Fruit fly (Drosophila melanogaster) whole organism, embryonic: ENCODE results near the gene yellow-e.

ENCODE experiments used
- B-H2 ChIP-seq: fragments of 200-800 bp; sonication (Bioruptor generic); optimal IDR thresholded peaks from 2 replicates; lab custom pipeline; 2018; ENCODE audit warnings: missing biosample characterization, mild to moderate bottlenecking, missing genetic modification characterization
- CG10209 ChIP-seq: fragments of 200-800 bp; sonication (Bioruptor generic); optimal IDR thresholded peaks from 3 replicates; lab custom pipeline; 2017; ENCODE audit warnings: missing biosample characterization, mild to moderate bottlenecking, missing genetic modification characterization, missing genetic modification reagents
- CG10267 ChIP-seq: fragments of 200-800 bp; sonication (Bioruptor generic); optimal IDR thresholded peaks from 2 replicates; lab custom pipeline; 2018; ENCODE audit warnings: missing biosample characterization, mild to moderate bottlenecking, missing genetic modification characterization, moderate library complexity
- CG10462 ChIP-seq: fragments of 200-800 bp; sonication (Bioruptor generic); optimal IDR thresholded peaks from 2 replicates; lab custom pipeline; 2016; ENCODE audit warnings: missing biosample characterization, missing genetic modification characterization
- CG11247 ChIP-seq: fragments of 200-800 bp; sonication (Bioruptor generic); IDR thresholded peaks from 2 replicates; pipeline ENCODE4 v1.3.6; 2022; ENCODE audit warnings: missing biosample characterization, missing genetic modification characterization
- CG11696 ChIP-seq: fragments of 200-800 bp; sonication (Bioruptor generic); IDR thresholded peaks from 2 replicates; pipeline ENCODE4 v1.3.6; 2022; ENCODE audit warnings: missing biosample characterization, missing genetic modification characterization
- CG14965 ChIP-seq: fragments of 200-800 bp; sonication (Bioruptor generic); optimal IDR thresholded peaks from 2 replicates; lab custom pipeline; 2016; ENCODE audit warnings: missing biosample characterization, missing genetic modification characterization, borderline replicate concordance
- CG1603 ChIP-seq: fragments of 200-800 bp; sonication (Bioruptor generic); optimal IDR thresholded peaks from 2 replicates; lab custom pipeline; 2019; ENCODE audit warnings: missing biosample characterization, mild to moderate bottlenecking, missing genetic modification characterization, moderate library complexity
- CG16863 ChIP-seq: fragments of 200-800 bp; sonication (Bioruptor generic); optimal IDR thresholded peaks from 3 replicates; lab custom pipeline; 2016; ENCODE audit warnings: missing biosample characterization, missing genetic modification characterization
- CG17361 ChIP-seq: fragments of 200-800 bp; sonication (Bioruptor generic); IDR thresholded peaks from 3 replicates; pipeline ENCODE4 v1.3.6; 2022; ENCODE audit warnings: missing biosample characterization, missing genetic modification characterization
- CG18764 ChIP-seq: fragments of 200-800 bp; sonication (Bioruptor generic); optimal IDR thresholded peaks from 3 replicates; lab custom pipeline; 2016; ENCODE audit warnings: missing biosample characterization, missing genetic modification characterization
- CG2712 ChIP-seq: fragments of 200-800 bp; optimal IDR thresholded peaks from 3 replicates; lab custom pipeline; 2019; ENCODE audit warnings: missing biosample characterization, mild to moderate bottlenecking, missing genetic modification characterization, moderate library complexity
- CG4360 ChIP-seq: fragments of 200-800 bp; sonication (Bioruptor generic); IDR thresholded peaks from 2 replicates; pipeline ENCODE4 v1.3.6; 2022; ENCODE audit warnings: missing biosample characterization, missing genetic modification characterization
- CG7556 ChIP-seq: fragments of 200-800 bp; sonication (Bioruptor generic); optimal IDR thresholded peaks from 2 replicates; lab custom pipeline; 2017; ENCODE audit warnings: missing biosample characterization, mild to moderate bottlenecking, missing genetic modification characterization
- CG8765 ChIP-seq: fragments of 200-800 bp; sonication (Bioruptor generic); IDR thresholded peaks from 2 replicates; pipeline ENCODE4 v1.3.6; 2022; ENCODE audit warnings: missing biosample characterization, missing genetic modification characterization
- CG9727 ChIP-seq: fragments of 200-800 bp; sonication (Bioruptor generic); optimal IDR thresholded peaks from 3 replicates; lab custom pipeline; 2017; ENCODE audit warnings: missing biosample characterization, mild to moderate bottlenecking, missing genetic modification characterization
- CG9797 ChIP-seq: fragments of 200-800 bp; sonication (Bioruptor generic); optimal IDR thresholded peaks from 3 replicates; lab custom pipeline; 2018; ENCODE audit warnings: missing biosample characterization, mild to moderate bottlenecking, missing genetic modification characterization
- CG9876 ChIP-seq: fragments of 200-800 bp; sonication (Bioruptor generic); optimal IDR thresholded peaks from 2 replicates; lab custom pipeline; 2016; ENCODE audit warnings: missing biosample characterization, missing genetic modification characterization
- Camta ChIP-seq: fragments of 200-800 bp; sonication (Bioruptor generic); optimal IDR thresholded peaks from 2 replicates; lab custom pipeline; 2016; ENCODE audit warnings: missing biosample characterization, missing genetic modification characterization
- Elba2 ChIP-seq: fragments of 200-800 bp; sonication (Bioruptor generic); optimal IDR thresholded peaks from 3 replicates; lab custom pipeline; 2016; ENCODE audit warnings: missing biosample characterization, missing genetic modification characterization
- Ets97D ChIP-seq: fragments of 200-800 bp; sonication (Bioruptor generic); optimal IDR thresholded peaks from 3 replicates; lab custom pipeline; 2016; ENCODE audit warnings: missing biosample characterization, missing genetic modification characterization
- Fer1 ChIP-seq: fragments of 200-800 bp; sonication (Bioruptor generic); optimal IDR thresholded peaks from 2 replicates; lab custom pipeline; 2017; ENCODE audit warnings: missing biosample characterization, mild to moderate bottlenecking, missing genetic modification characterization
- GATAe ChIP-seq: fragments of 200-800 bp; sonication (Bioruptor generic); conservative IDR thresholded peaks from 2 replicates; pipeline ENCODE4 v1.3.6; 2022; ENCODE audit warnings: missing biosample characterization, missing genetic modification characterization
- Hmx ChIP-seq: fragments of 200-800 bp; sonication (Bioruptor generic); optimal IDR thresholded peaks from 2 replicates; lab custom pipeline; 2016; ENCODE audit warnings: missing biosample characterization, missing genetic modification characterization
- MBD-R2 ChIP-seq: fragments of 200-800 bp; sonication (Bioruptor generic); IDR thresholded peaks from 2 replicates; pipeline ENCODE4 v1.3.6; 2022; ENCODE audit warnings: missing biosample characterization, missing genetic modification characterization
- NC2α ChIP-seq: fragments of 200-800 bp; sonication (Bioruptor generic); optimal IDR thresholded peaks from 2 replicates; lab custom pipeline; 2016; ENCODE audit warnings: missing biosample characterization, missing genetic modification characterization
- Nf-YB ChIP-seq: fragments of 200-800 bp; sonication (Bioruptor generic); optimal IDR thresholded peaks from 3 replicates; lab custom pipeline; 2019; ENCODE audit warnings: missing biosample characterization, mild to moderate bottlenecking, missing genetic modification characterization, moderate library complexity
- Sox102F ChIP-seq: fragments of 200-800 bp; sonication (Bioruptor generic); optimal IDR thresholded peaks from 2 replicates; lab custom pipeline; 2018; ENCODE audit warnings: missing biosample characterization, mild to moderate bottlenecking, missing genetic modification characterization, moderate library complexity
- Ssrp ChIP-seq: fragments of 200-800 bp; sonication (Bioruptor generic); optimal IDR thresholded peaks from 2 replicates; lab custom pipeline; 2018; ENCODE audit warnings: missing biosample characterization, mild to moderate bottlenecking, missing genetic modification characterization, moderate library complexity
- Xbp1 ChIP-seq: fragments of 200-800 bp; sonication (Bioruptor generic); optimal IDR thresholded peaks from 3 replicates; lab custom pipeline; 2016; ENCODE audit warnings: missing biosample characterization, mild to moderate bottlenecking, missing genetic modification characterization
- al ChIP-seq: fragments of 200-800 bp; sonication (Bioruptor generic); IDR thresholded peaks from 2 replicates; pipeline ENCODE4 v1.3.6; 2022; ENCODE audit warnings: missing biosample characterization, missing genetic modification characterization
- bab2 ChIP-seq: fragments of 200-800 bp; sonication (Bioruptor generic); optimal IDR thresholded peaks from 2 replicates; lab custom pipeline; 2016; ENCODE audit warnings: missing biosample characterization, missing genetic modification characterization
- cg ChIP-seq: fragments of 200-800 bp; sonication (Bioruptor generic); optimal IDR thresholded peaks from 3 replicates; lab custom pipeline; 2019; ENCODE audit warnings: missing biosample characterization, mild to moderate bottlenecking, missing genetic modification characterization, moderate library complexity
- chm ChIP-seq: fragments of 200-800 bp; sonication (Bioruptor generic); IDR thresholded peaks from 2 replicates; pipeline ENCODE4 v1.3.6; 2022; ENCODE audit warnings: missing biosample characterization, missing genetic modification characterization
- croc ChIP-seq: fragments of 200-800 bp; sonication (Bioruptor generic); conservative IDR thresholded peaks from 3 replicates; pipeline ENCODE4 v1.3.6; 2022; ENCODE audit warnings: missing biosample characterization, missing genetic modification characterization
- crp ChIP-seq, 2 experiments: fragments of 200-800 bp; sonication (Bioruptor generic); optimal IDR thresholded peaks; 2 replicates in 1 of 2; 3 replicates in 1 of 2; lab custom pipeline; 2017; ENCODE audit warnings: missing biosample characterization in 2 of 2, missing genetic modification characterization in 2 of 2, mild to moderate bottlenecking in 1 of 2, moderate library complexity in 1 of 2
- dpn ChIP-seq, 2 experiments: fragments of 200-800 bp; sonication (Bioruptor generic); optimal IDR thresholded peaks; 3 replicates each; lab custom pipeline; 2016; ENCODE audit warnings: missing biosample characterization in 2 of 2, missing genetic modification characterization in 2 of 2
- fu2 ChIP-seq: fragments of 200-800 bp; sonication (Bioruptor generic); optimal IDR thresholded peaks from 2 replicates; lab custom pipeline; 2016; ENCODE audit warnings: missing biosample characterization, missing genetic modification characterization
- gfzf ChIP-seq: fragments of 200-800 bp; sonication (Bioruptor generic); optimal IDR thresholded peaks from 2 replicates; lab custom pipeline; 2016; ENCODE audit warnings: missing biosample characterization, mild to moderate bottlenecking, missing genetic modification characterization, moderate library complexity
- gsb-n ChIP-seq: fragments of 200-800 bp; sonication (Bioruptor generic); optimal IDR thresholded peaks from 3 replicates; lab custom pipeline; 2018; ENCODE audit warnings: missing biosample characterization, mild to moderate bottlenecking, missing genetic modification characterization
- lab ChIP-seq: fragments of 200-800 bp; sonication (Bioruptor generic); optimal IDR thresholded peaks from 3 replicates; lab custom pipeline; 2017; ENCODE audit warnings: missing biosample characterization, missing genetic modification characterization, mild to moderate bottlenecking, moderate library complexity, missing genetic modification reagents
- lbe ChIP-seq: fragments of 200-800 bp; sonication (Bioruptor generic); optimal IDR thresholded peaks from 2 replicates; lab custom pipeline; 2016; ENCODE audit warnings: missing biosample characterization, mild to moderate bottlenecking, missing genetic modification characterization
- mam ChIP-seq: fragments of 200-800 bp; sonication (Bioruptor generic); optimal IDR thresholded peaks from 3 replicates; lab custom pipeline; 2016; ENCODE audit warnings: missing biosample characterization, missing genetic modification characterization
- otp ChIP-seq: fragments of 200-800 bp; sonication (Bioruptor generic); IDR thresholded peaks from 3 replicates; pipeline ENCODE4, ENCODE4 v1.3.6; 2022; ENCODE audit warnings: missing biosample characterization, missing genetic modification characterization
- pb ChIP-seq: fragments of 200-800 bp; sonication (Bioruptor generic); optimal IDR thresholded peaks from 3 replicates; lab custom pipeline; 2016; ENCODE audit warnings: missing biosample characterization, missing genetic modification characterization
- repo ChIP-seq: fragments of 200-800 bp; sonication (Bioruptor generic); optimal IDR thresholded peaks from 2 replicates; lab custom pipeline; 2016; ENCODE audit warnings: missing biosample characterization, missing genetic modification characterization
- scrt ChIP-seq: fragments of 200-800 bp; sonication (Bioruptor generic); optimal IDR thresholded peaks from 2 replicates; lab custom pipeline; 2018; ENCODE audit warnings: missing biosample characterization, mild to moderate bottlenecking, missing genetic modification characterization, moderate library complexity
- sob ChIP-seq: fragments of 200-800 bp; sonication (Bioruptor generic); IDR thresholded peaks from 2 replicates; pipeline ENCODE4 v1.3.6; 2022; ENCODE audit warnings: missing biosample characterization, missing genetic modification characterization
- zf30C ChIP-seq: fragments of 200-800 bp; sonication (Bioruptor generic); optimal IDR thresholded peaks from 3 replicates; lab custom pipeline; 2018; ENCODE audit warnings: missing biosample characterization, mild to moderate bottlenecking, missing genetic modification characterization

Gene yellow-e

dm6 chr3R:13366561-13367518 is 48.2 kb downstream of the yellow-e start, which contains the start of gene Elp6 (continued):
- no peak for TF ChIP-seq CG1603 (tag; lab: Kevin White, UChicago)
- peak; percentile 72 for TF ChIP-seq lab (GFP tag; lab: Kevin White, UChicago)
- no peak for TF ChIP-seq CG8765
- peak; percentile 59 for TF ChIP-seq CG9797 (GFP tag; lab: Kevin White, UChicago)
- peak; percentile 34 for TF ChIP-seq gfzf
- peak; percentile 50 to 89 for TF ChIP-seq crp (GFP tag; optimal IDR thresholded peaks at IDR 0.05; lab: Kevin White, UChicago)
- peak; percentile 89 for TF ChIP-seq CG7556
- TF ChIP-seq cg (GFP tag; lab: Kevin White, UChicago): no peak
- no peak for TF ChIP-seq GATAe
- TF ChIP-seq zf30C (GFP tag; lab: Kevin White, UChicago): no peak
- peak; percentile 47 for TF ChIP-seq CG18764 (GFP tag; lab: Kevin White, UChicago)
- TF ChIP-seq CG10209: peak; percentile 73
- TF ChIP-seq CG16863 (GFP tag; lab: Kevin White, UChicago): peak; percentile 44
- no peak for TF ChIP-seq gsb-n
- TF ChIP-seq CG9876 (GFP tag; lab: Kevin White, UChicago): no peak
- TF ChIP-seq bab2 (GFP tag; lab: Kevin White, UChicago): peak; percentile 39
- no peak for TF ChIP-seq CG14965 (GFP tag; lab: Kevin White, UChicago)
- TF ChIP-seq CG4360: no peak
- TF ChIP-seq CG10462: no peak
- TF ChIP-seq NC2α (GFP tag; lab: Kevin White, UChicago): no peak
- TF ChIP-seq al: peak; percentile 35; the same call in 1 of the 2 replicates
- peak; percentile 0 for TF ChIP-seq Nf-YB (GFP tag; lab: Kevin White, UChicago)
- no peak for TF ChIP-seq pb (GFP tag; lab: Kevin White, UChicago)
- peak; percentile 72 for TF ChIP-seq fu2 (GFP tag; lab: Kevin White, UChicago)
- TF ChIP-seq CG2712 (tag; lab: Kevin White, UChicago): peak; percentile 47
- TF ChIP-seq CG9727 (GFP tag; lab: Kevin White, UChicago): peak; percentile 83
- TF ChIP-seq Fer1 (GFP tag; lab: Kevin White, UChicago): peak; percentile 47
- peak; percentile 28 for TF ChIP-seq Hmx
- TF ChIP-seq CG11696 (GFP tag; lab: Robert Waterston, UW): no peak
- TF ChIP-seq Ets97D (GFP tag; lab: Kevin White, UChicago): peak; percentile 21
- TF ChIP-seq CG17361: peak; percentile 90
- no peak for TF ChIP-seq otp (GFP tag; lab: Robert Waterston, UW)
- peak; percentile 68 for TF ChIP-seq scrt (GFP tag; lab: Kevin White, UChicago)
- TF ChIP-seq B-H2 (GFP tag; lab: Kevin White, UChicago): no peak
- peak; percentile 60; the same call in 1 of the 2 replicates for TF ChIP-seq MBD-R2 (GFP tag; lab: Robert Waterston, UW)
- no peak for TF ChIP-seq croc (GFP tag; lab: Robert Waterston, UW)
- peak; percentile 42 to 72 for TF ChIP-seq dpn (GFP tag; optimal IDR thresholded peaks at IDR 0.05; lab: Kevin White, UChicago)
- no peak for TF ChIP-seq Elba2
- TF ChIP-seq Sox102F (GFP tag; lab: Kevin White, UChicago): peak; percentile 69
- TF ChIP-seq lbe (GFP tag; lab: Kevin White, UChicago): peak; percentile 26
- peak; percentile 67 for TF ChIP-seq Xbp1 (GFP tag; lab: Kevin White, UChicago)
- peak; percentile 63 for TF ChIP-seq mam (GFP tag; lab: Kevin White, UChicago)
- peak; percentile 55 for TF ChIP-seq CG11247 (GFP tag; lab: Robert Waterston, UW)
- TF ChIP-seq chm (GFP tag; lab: Robert Waterston, UW): no peak
- peak; percentile 52 for TF ChIP-seq Camta (GFP tag; lab: Kevin White, UChicago)
- TF ChIP-seq Ssrp (tag; lab: Kevin White, UChicago): peak; percentile 46
- no peak for TF ChIP-seq sob (GFP tag; lab: Robert Waterston, UW)
- TF ChIP-seq CG10267 (tag; lab: Kevin White, UChicago): peak; percentile 81
- peak; percentile 23 for TF ChIP-seq repo
